Worm (Caenorhabditis elegans): ENCODE data around the gene T16H12.13.

The T16H12.13 gene

ce11 chrIII:10094538-10094937 lies 9.3 kb downstream of the T16H12.13 start (continued):
- no peak for TF ChIP-seq grh-1 (GFP tag; IDR thresholded peaks at IDR 0.05)
- no peak for TF ChIP-seq ets-5 (GFP tag; IDR thresholded peaks at IDR 0.05)
- TF ChIP-seq egl-27 (tag; optimal IDR thresholded peaks at IDR 0.05), result no peak
- no peak for TF ChIP-seq nhr-84 (tag; optimal IDR thresholded peaks at IDR 0.05)
- TF ChIP-seq nhr-11 (tag; optimal IDR thresholded peaks at IDR 0.05), result no peak
- no peak for TF ChIP-seq aly-2 (tag; optimal IDR thresholded peaks at IDR 0.05)
- TF ChIP-seq efl-3 (GFP tag; optimal IDR thresholded peaks at IDR 0.05), result no peak
- TF ChIP-seq egl-13 (tag; optimal IDR thresholded peaks at IDR 0.05), result no peak
- no peak for TF ChIP-seq vab-15 (tag; optimal IDR thresholded peaks at IDR 0.05)
- no peak for TF ChIP-seq nhr-76 (tag; optimal IDR thresholded peaks at IDR 0.05)
- no peak for TF ChIP-seq mdl-1 (tag; optimal IDR thresholded peaks at IDR 0.05)
- no peak for TF ChIP-seq unc-62 (GFP tag; optimal IDR thresholded peaks at IDR 0.05)
- TF ChIP-seq nhr-71 (tag; optimal IDR thresholded peaks at IDR 0.05), result peak; percentile 36
- no peak for TF ChIP-seq lin-15B (tag; optimal IDR thresholded peaks at IDR 0.05)
- TF ChIP-seq nhr-28 (tag; optimal IDR thresholded peaks at IDR 0.05), result no peak
- TF ChIP-seq mef-2 (tag; optimal IDR thresholded peaks at IDR 0.05), result no peak
- no peak for TF ChIP-seq irx-1 (tag; optimal IDR thresholded peaks at IDR 0.05)
- no peak for TF ChIP-seq lin-35 (GFP tag; optimal IDR thresholded peaks at IDR 0.05)
- peak in 1 of 2 experiments; percentile 62 for TF ChIP-seq ztf-11 (tag; optimal IDR thresholded peaks at IDR 0.05)
- no peak for TF ChIP-seq unc-98 (GFP tag; IDR thresholded peaks at IDR 0.05)
- TF ChIP-seq dpl-1 (GFP tag; optimal IDR thresholded peaks at IDR 0.05), result peak in 1 of 3 experiments; percentile 11
- peak in 1 of 2 experiments; percentile 6 for TF ChIP-seq efl-1 (optimal IDR thresholded peaks at IDR 0.05)
- peak in 1 of 2 experiments; percentile 83 for TF ChIP-seq efl-1 (GFP tag; optimal IDR thresholded peaks at IDR 0.05 in 1 of 2)
- TF ChIP-seq nhr-90 (tag; optimal IDR thresholded peaks at IDR 0.05; ENCODE audit: poor library complexity), result peak; percentile 37
- TF ChIP-seq swsn-7 (tag; optimal IDR thresholded peaks at IDR 0.05), result peak; percentile 21
- TF ChIP-seq nhr-85 (tag), result peak; percentile 80
- TF ChIP-seq snu-23 (GFP tag; optimal IDR thresholded peaks at IDR 0.05), result peak; percentile 56
- peak; percentile 60 for TF ChIP-seq lin-14 (GFP tag; optimal IDR thresholded peaks at IDR 0.05)
- TF ChIP-seq fkh-4 (tag; optimal IDR thresholded peaks at IDR 0.05; ENCODE audit: borderline replicate concordance), result no peak
- TF ChIP-seq lir-3 (tag; optimal IDR thresholded peaks at IDR 0.05; ENCODE audit: poor library complexity), result no peak
- no peak for TF ChIP-seq pag-3 (tag; optimal IDR thresholded peaks at IDR 0.05; ENCODE audit: borderline replicate concordance, insufficient read depth)
- no peak for TF ChIP-seq nhr-12 (tag; optimal IDR thresholded peaks at IDR 0.05)
- TF ChIP-seq xbp-1 (tag; optimal IDR thresholded peaks at IDR 0.05), result no peak

- TF ChIP-seq hlh-4 (tag; optimal IDR thresholded peaks at IDR 0.05) (no peak), nhr-84 (tag; optimal IDR thresholded peaks at IDR 0.05) (no peak), egl-27 (tag; optimal IDR thresholded peaks at IDR 0.05) (no peak), lin-35 (GFP tag; optimal IDR thresholded peaks at IDR 0.05) (peak in 1 of 2 experiments; percentile 6), lsy-2 (tag; optimal IDR thresholded peaks at IDR 0.05) (peak in 1 of 2 experiments; percentile 49), nhr-77 (tag; optimal IDR thresholded peaks at IDR 0.05) (no peak), blmp-1 (tag; optimal IDR thresholded peaks at IDR 0.05) (peak; percentile 8)
These were observed 10.2 kb downstream of the T16H12.13 start for ce11 chrIII:10095377-10095776.

ce11 chrIII:10096525-10096972 lies 11.3 kb downstream of the T16H12.13 start:
- TF ChIP-seq unc-86 (tag; optimal IDR thresholded peaks at IDR 0.05) (peak; percentile 94), vab-15 (tag; optimal IDR thresholded peaks at IDR 0.05) (no peak), nhr-76 (tag; optimal IDR thresholded peaks at IDR 0.05) (no peak), unc-98 (GFP tag; IDR thresholded peaks at IDR 0.05) (no peak; the same call in 1 of the 2 replicates), ztf-4 (tag; optimal IDR thresholded peaks at IDR 0.05) (peak; percentile 54), aha-1 (tag; optimal IDR thresholded peaks at IDR 0.05) (no peak), ceh-90 (tag; optimal IDR thresholded peaks at IDR 0.05) (no peak), fkh-4 (tag; optimal IDR thresholded peaks at IDR 0.05; ENCODE audit: borderline replicate concordance) (peak; percentile 52), pax-3 (tag; optimal IDR thresholded peaks at IDR 0.05) (peak; percentile 53), C04F5.9 (tag; optimal IDR thresholded peaks at IDR 0.05) (no peak), hpl-2 (GFP tag; optimal IDR thresholded peaks at IDR 0.05) (no peak), pag-3 (tag; optimal IDR thresholded peaks at IDR 0.05; ENCODE audit: borderline replicate concordance, insufficient read depth) (no peak), elt-2 (tag; optimal IDR thresholded peaks at IDR 0.05) (peak; percentile 68), nhr-20 (tag; optimal IDR thresholded peaks at IDR 0.05) (peak; percentile 92), tlp-1 (tag; optimal IDR thresholded peaks at IDR 0.05) (no peak), nhr-77 (tag; optimal IDR thresholded peaks at IDR 0.05) (peak; percentile 90), lin-15B (tag; optimal IDR thresholded peaks at IDR 0.05) (peak; percentile 35), skn-1 (tag; optimal IDR thresholded peaks at IDR 0.05) (peak; percentile 57), nhr-71 (tag; optimal IDR thresholded peaks at IDR 0.05) (peak; percentile 97), blmp-1 (tag; optimal IDR thresholded peaks at IDR 0.05) (peak; percentile 66), egl-27 (tag; optimal IDR thresholded peaks at IDR 0.05) (peak; percentile 65 to 85), swsn-7 (tag; optimal IDR thresholded peaks at IDR 0.05) (peak; percentile 93), alr-1 (tag; optimal IDR thresholded peaks at IDR 0.05; ENCODE audit: borderline replicate concordance) (no peak), nhr-28 (tag; optimal IDR thresholded peaks at IDR 0.05) (no peak)
